Worm (Caenorhabditis elegans) whole organism, midembryonic: Measurements from ENCODE around the gene T23F6.2.

Source experiments
- T22C8.4 ChIP-seq: fragments of 200-800 bp; sonication (Bioruptor generic); IDR thresholded peaks from 2 replicates; pipeline ENCODE4 v1.3.6; 2022; ENCODE audit warnings: missing genetic modification characterization, missing compliant biosample characterization
- cog-1 ChIP-seq: sonication (generic microtip); optimal IDR thresholded peaks from 2 replicates; lab custom pipeline; 2016; ENCODE audit warnings: missing genetic modification characterization, missing compliant biosample characterization
- flt-1 ChIP-seq: fragments of 200-800 bp; sonication (Bioruptor generic); IDR thresholded peaks from 2 replicates; pipeline ENCODE4 v1.3.6; 2022; ENCODE audit warnings: missing genetic modification characterization, missing compliant biosample characterization
- ref-1 ChIP-seq: fragments of 200-800 bp; sonication (Bioruptor generic); conservative IDR thresholded peaks from 2 replicates; pipeline ENCODE4 v1.3.6; 2022; ENCODE audit warnings: missing genetic modification reagents, missing genetic modification characterization, missing compliant biosample characterization
- ztf-23 ChIP-seq: fragments of 200-800 bp; sonication (Bioruptor generic); IDR thresholded peaks from 2 replicates; pipeline ENCODE4 v1.3.6; 2022; ENCODE audit warnings: missing genetic modification reagents, missing genetic modification characterization, missing compliant biosample characterization

- TF ChIP-seq cog-1 (peak; percentile 38), T22C8.4 (GFP tag; lab: Robert Waterston, UW) (no peak), ztf-23 (GFP tag; lab: Robert Waterston, UW) (peak; percentile 65; the same call in 1 of the 2 replicates), ref-1 (GFP tag; lab: Robert Waterston, UW) (no peak), flt-1 (GFP tag; lab: Robert Waterston, UW) (no peak)
These were observed 3.5 kb downstream of the T23F6.2 start, which contains the start of the genes T23F6.3 and rbd-1 for ce11 chrIV:12724641-12725040.
